Fruit fly (Drosophila melanogaster) whole organism, pupa: ENCODE data around the gene CG15772.

Experiments
- CG10348 ChIP-seq: fragments of 200-800 bp; sonication (Bioruptor generic); IDR thresholded peaks from 2 replicates; pipeline ENCODE4 v1.3.6; 2022; ENCODE audit warnings: missing biosample characterization, missing genetic modification characterization
- CG14655 ChIP-seq: fragments of 200-800 bp; sonication (Bioruptor generic); optimal IDR thresholded peaks from 3 replicates; lab custom pipeline; 2017; ENCODE audit warnings: mild to moderate bottlenecking, missing biosample characterization, missing genetic modification reagents, missing genetic modification characterization
- CG15710 ChIP-seq: fragments of 200-800 bp; sonication (Bioruptor generic); optimal IDR thresholded peaks from 2 replicates; lab custom pipeline; 2018; ENCODE audit warnings: missing biosample characterization, mild to moderate bottlenecking, missing genetic modification characterization, moderate library complexity
- CG32121 ChIP-seq: fragments of 200-800 bp; sonication (Bioruptor generic); IDR thresholded peaks from 2 replicates; pipeline ENCODE4 v1.3.6; 2022; ENCODE audit warnings: missing biosample characterization, missing genetic modification characterization
- CG8301 ChIP-seq: fragments of 200-800 bp; sonication (Bioruptor generic); optimal IDR thresholded peaks from 2 replicates; lab custom pipeline; 2018; ENCODE audit warnings: missing biosample characterization, mild to moderate bottlenecking, missing genetic modification characterization
- CG9948 ChIP-seq: fragments of 200-800 bp; sonication (Bioruptor generic); optimal IDR thresholded peaks from 2 replicates; lab custom pipeline; 2018; ENCODE audit warnings: missing biosample characterization, mild to moderate bottlenecking, missing genetic modification characterization, moderate library complexity
- D1 ChIP-seq: fragments of 200-800 bp; sonication (Bioruptor generic); optimal IDR thresholded peaks from 2 replicates; lab custom pipeline; 2018; ENCODE audit warnings: missing biosample characterization, mild to moderate bottlenecking, missing genetic modification characterization, moderate library complexity
- EcR ChIP-seq: fragments of 200-800 bp; sonication (Bioruptor generic); optimal IDR thresholded peaks from 3 replicates; lab custom pipeline; 2019; ENCODE audit warnings: missing biosample characterization, missing genetic modification characterization, mild to moderate bottlenecking, moderate library complexity, missing genetic modification reagents
- Snoo ChIP-seq: fragments of 200-800 bp; sonication (Bioruptor generic); optimal IDR thresholded peaks from 3 replicates; lab custom pipeline; 2017; ENCODE audit warnings: missing biosample characterization, mild to moderate bottlenecking, missing genetic modification characterization, inconsistent platforms
- rn ChIP-seq: fragments of 200-800 bp; sonication (Bioruptor generic); IDR thresholded peaks from 2 replicates; pipeline ENCODE4 v1.3.6; 2022; ENCODE audit warnings: missing biosample characterization, missing genetic modification characterization

DNA sequence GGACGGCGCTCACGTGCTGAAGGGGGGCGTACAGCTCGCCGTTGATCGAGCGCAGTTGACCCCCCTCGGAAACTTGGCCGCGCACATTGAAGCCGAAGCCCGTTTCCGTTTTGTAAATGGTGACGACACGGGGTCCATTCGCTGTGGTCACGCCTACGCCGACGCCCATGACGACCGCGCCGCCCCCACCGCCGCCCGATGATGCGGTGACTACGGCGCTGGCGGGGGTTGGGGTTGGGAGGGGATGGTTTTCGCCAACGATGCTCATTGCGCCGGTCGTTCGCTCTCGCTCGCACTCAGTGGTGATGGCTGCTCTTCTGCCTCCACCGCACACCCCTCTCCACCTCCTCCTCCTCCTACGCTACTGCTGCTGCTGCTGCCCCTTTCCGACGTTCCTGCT, 14.9 kb upstream of the CG15772 start:
- TF ChIP-seq CG32121 (GFP tag; lab: Robert Waterston, UW) (peak; percentile 72), CG9948 (tag; lab: Kevin White, UChicago) (peak; percentile 10), CG15710 (tag; lab: Kevin White, UChicago) (peak; percentile 7), CG10348 (GFP tag; lab: Robert Waterston, UW) (0 out of 2 replicates have a peak, but pooled peaks have one; percentile 37), EcR (no peak), CG8301 (tag; lab: Kevin White, UChicago) (no peak), rn (GFP tag; lab: Robert Waterston, UW) (peak; percentile 56; the same call in 1 of the 2 replicates), D1 (no peak), CG14655 (GFP tag; lab: Kevin White, UChicago) (no peak), Snoo (tag; lab: Kevin White, UChicago) (no peak)
